Fruit fly (Drosophila melanogaster) whole organism, embryonic: Measurements from ENCODE around the gene CG13024.

ENCODE experiments used
- BEAF-32 ChIP-seq: fragments of 200-800 bp; sonication (Bioruptor generic); optimal IDR thresholded peaks from 3 replicates; lab custom pipeline; 2017; ENCODE audit warnings: missing biosample characterization, missing genetic modification characterization, mild to moderate bottlenecking, moderate library complexity, missing genetic modification reagents
- CG10274 ChIP-seq: fragments of 200-800 bp; sonication (Bioruptor generic); optimal IDR thresholded peaks from 3 replicates; lab custom pipeline; 2017; ENCODE audit warnings: missing biosample characterization, mild to moderate bottlenecking, missing genetic modification characterization
- CG10431 ChIP-seq: fragments of 200-800 bp; sonication (Bioruptor generic); optimal IDR thresholded peaks from 3 replicates; lab custom pipeline; 2018; ENCODE audit warnings: missing biosample characterization, mild to moderate bottlenecking, missing genetic modification characterization
- CG10565 ChIP-seq: fragments of 200-800 bp; sonication (Bioruptor generic); optimal IDR thresholded peaks from 3 replicates; lab custom pipeline; 2016; ENCODE audit warnings: missing biosample characterization, mild to moderate bottlenecking, missing genetic modification characterization
- CG11504 ChIP-seq: fragments of 200-800 bp; sonication (Bioruptor generic); optimal IDR thresholded peaks from 3 replicates; lab custom pipeline; 2019; ENCODE audit warnings: missing biosample characterization, mild to moderate bottlenecking, missing genetic modification characterization, moderate library complexity
- CG13287 ChIP-seq: fragments of 200-800 bp; sonication (Bioruptor generic); IDR thresholded peaks from 2 replicates; pipeline ENCODE4 v1.3.6; 2022; ENCODE audit warnings: missing biosample characterization, missing genetic modification characterization; ENCODE audit not compliant: partially characterized antibody
- CG13624 ChIP-seq: fragments of 200-800 bp; sonication (Bioruptor generic); optimal IDR thresholded peaks from 2 replicates; lab custom pipeline; 2016; ENCODE audit warnings: missing biosample characterization, missing genetic modification characterization
- CG13894 ChIP-seq: fragments of 200-800 bp; sonication (Bioruptor generic); optimal IDR thresholded peaks from 3 replicates; lab custom pipeline; 2018; ENCODE audit warnings: missing biosample characterization, mild to moderate bottlenecking, missing genetic modification characterization, moderate library complexity
- CG14710 ChIP-seq: fragments of 200-800 bp; sonication (Bioruptor generic); optimal IDR thresholded peaks from 3 replicates; lab custom pipeline; 2019; ENCODE audit warnings: missing biosample characterization, mild to moderate bottlenecking, missing genetic modification characterization, moderate library complexity
- CG15073 ChIP-seq: fragments of 200-800 bp; sonication (Bioruptor generic); optimal IDR thresholded peaks from 2 replicates; lab custom pipeline; 2016; ENCODE audit warnings: missing biosample characterization, missing genetic modification characterization
- CG15696 ChIP-seq: fragments of 200-800 bp; sonication (Bioruptor generic); optimal IDR thresholded peaks from 2 replicates; lab custom pipeline; 2019; ENCODE audit warnings: missing biosample characterization, mild to moderate bottlenecking, missing genetic modification characterization, moderate library complexity
- CG17361 ChIP-seq: fragments of 200-800 bp; sonication (Bioruptor generic); IDR thresholded peaks from 3 replicates; pipeline ENCODE4 v1.3.6; 2022; ENCODE audit warnings: missing biosample characterization, missing genetic modification characterization
- CG17612 ChIP-seq: fragments of 200-800 bp; sonication (Bioruptor generic); IDR thresholded peaks from 2 replicates; pipeline ENCODE4 v1.3.6; 2022; ENCODE audit warnings: missing biosample characterization, missing genetic modification characterization
- CG1792 ChIP-seq: fragments of 200-800 bp; sonication (Bioruptor generic); optimal IDR thresholded peaks from 2 replicates; lab custom pipeline; 2016; ENCODE audit warnings: missing biosample characterization, missing genetic modification characterization
- CG31224 ChIP-seq: fragments of 200-800 bp; sonication (Bioruptor generic); IDR thresholded peaks from 2 replicates; pipeline ENCODE4 v1.3.6; 2022; ENCODE audit warnings: missing biosample characterization, missing genetic modification characterization
- CG31388 ChIP-seq: fragments of 200-800 bp; sonication (Bioruptor generic); optimal IDR thresholded peaks from 2 replicates; lab custom pipeline; 2016; ENCODE audit warnings: missing biosample characterization, missing genetic modification characterization
- CG34224 ChIP-seq: fragments of 200-800 bp; sonication (Bioruptor generic); IDR thresholded peaks from 3 replicates; pipeline ENCODE4 v1.3.6; 2022; ENCODE audit warnings: missing biosample characterization, missing genetic modification characterization; ENCODE audit not compliant: partially characterized antibody
- CG34376 ChIP-seq: fragments of 200-800 bp; sonication (Bioruptor generic); optimal IDR thresholded peaks from 2 replicates; lab custom pipeline; 2018; ENCODE audit warnings: missing biosample characterization, mild to moderate bottlenecking, missing genetic modification characterization
- CG3726 ChIP-seq: fragments of 200-800 bp; sonication (Bioruptor generic); IDR thresholded peaks from 3 replicates; pipeline ENCODE4, ENCODE4 v1.3.6; 2022; ENCODE audit warnings: missing biosample characterization, missing genetic modification characterization
- CG4328 ChIP-seq: fragments of 200-800 bp; sonication (Bioruptor generic); optimal IDR thresholded peaks from 3 replicates; lab custom pipeline; 2017; ENCODE audit warnings: missing biosample characterization, missing genetic modification reagents, missing genetic modification characterization
- CG43689 ChIP-seq: fragments of 200-800 bp; sonication (Bioruptor generic); IDR thresholded peaks from 2 replicates; pipeline ENCODE4 v1.3.6; 2022; ENCODE audit warnings: missing biosample characterization, missing genetic modification characterization
- CG4707 ChIP-seq: fragments of 200-800 bp; sonication (Bioruptor generic); optimal IDR thresholded peaks from 2 replicates; lab custom pipeline; 2018; ENCODE audit warnings: missing biosample characterization, mild to moderate bottlenecking, missing genetic modification characterization, moderate library complexity
- CG6254 ChIP-seq: fragments of 200-800 bp; sonication (Bioruptor generic); optimal IDR thresholded peaks from 3 replicates; lab custom pipeline; 2017; ENCODE audit warnings: mild to moderate bottlenecking, missing biosample characterization, missing genetic modification reagents, missing genetic modification characterization
- CG6654 ChIP-seq: fragments of 200-800 bp; sonication (Bioruptor generic); optimal IDR thresholded peaks from 2 replicates; lab custom pipeline; 2017; ENCODE audit warnings: missing biosample characterization, mild to moderate bottlenecking, missing genetic modification characterization
- CG8089 ChIP-seq: fragments of 200-800 bp; sonication (Bioruptor generic); optimal IDR thresholded peaks from 3 replicates; lab custom pipeline; 2016; ENCODE audit warnings: missing biosample characterization, missing genetic modification characterization
- CG9797 ChIP-seq: fragments of 200-800 bp; sonication (Bioruptor generic); optimal IDR thresholded peaks from 3 replicates; lab custom pipeline; 2018; ENCODE audit warnings: missing biosample characterization, mild to moderate bottlenecking, missing genetic modification characterization
- Chrac-16 ChIP-seq: fragments of 200-800 bp; sonication (Bioruptor generic); optimal IDR thresholded peaks from 3 replicates; lab custom pipeline; 2016; ENCODE audit warnings: missing biosample characterization, missing genetic modification characterization
- D19A ChIP-seq: fragments of 200-800 bp; optimal IDR thresholded peaks from 3 replicates; lab custom pipeline; 2019; ENCODE audit warnings: missing biosample characterization, mild to moderate bottlenecking, missing genetic modification characterization, moderate library complexity
- Dip2 ChIP-seq: fragments of 200-800 bp; sonication (Bioruptor generic); IDR thresholded peaks from 2 replicates; pipeline ENCODE4 v1.3.6; 2022; ENCODE audit warnings: missing biosample characterization, missing genetic modification characterization
- Dref ChIP-seq: fragments of 200-800 bp; sonication (Bioruptor generic); IDR thresholded peaks from 2 replicates; pipeline ENCODE4 v1.3.6; 2022; ENCODE audit warnings: missing biosample characterization, missing genetic modification characterization
- E2f2 ChIP-seq: fragments of 200-800 bp; sonication (Bioruptor generic); IDR thresholded peaks from 2 replicates; pipeline ENCODE4 v1.3.6; 2022; ENCODE audit warnings: missing biosample characterization, missing genetic modification characterization
- Ets97D ChIP-seq: fragments of 200-800 bp; sonication (Bioruptor generic); optimal IDR thresholded peaks from 3 replicates; lab custom pipeline; 2016; ENCODE audit warnings: missing biosample characterization, missing genetic modification characterization
- MESR4 ChIP-seq: fragments of 200-800 bp; sonication (Bioruptor generic); optimal IDR thresholded peaks from 2 replicates; lab custom pipeline; 2018; ENCODE audit warnings: missing biosample characterization, mild to moderate bottlenecking, missing genetic modification characterization, moderate library complexity
- Nf-YA ChIP-seq: fragments of 200-800 bp; sonication (Bioruptor generic); IDR thresholded peaks from 2 replicates; pipeline ENCODE4 v1.3.6; 2022; ENCODE audit warnings: missing biosample characterization, missing genetic modification characterization
- Nf-YC ChIP-seq: fragments of 200-800 bp; optimal IDR thresholded peaks from 3 replicates; lab custom pipeline; 2019; ENCODE audit warnings: missing biosample characterization, mild to moderate bottlenecking, missing genetic modification characterization, moderate library complexity
- Sry-δ ChIP-seq: fragments of 200-800 bp; sonication (Bioruptor generic); optimal IDR thresholded peaks from 2 replicates; lab custom pipeline; 2016; ENCODE audit warnings: missing biosample characterization, missing genetic modification characterization
- Taf1 ChIP-seq: fragments of 200-800 bp; sonication (Bioruptor generic); IDR thresholded peaks from 2 replicates; pipeline ENCODE4 v1.3.6; 2022; ENCODE audit warnings: missing biosample characterization, missing genetic modification characterization
- ac ChIP-seq: fragments of 200-800 bp; sonication (Bioruptor generic); optimal IDR thresholded peaks from 3 replicates; lab custom pipeline; 2017; ENCODE audit warnings: missing biosample characterization, mild to moderate bottlenecking, missing genetic modification characterization
- bowl ChIP-seq: fragments of 200-800 bp; sonication (Bioruptor generic); IDR thresholded peaks from 2 replicates; pipeline ENCODE4 v1.3.6; 2022; ENCODE audit warnings: missing biosample characterization, missing genetic modification characterization
- corto ChIP-seq: fragments of 200-800 bp; sonication (Bioruptor generic); optimal IDR thresholded peaks from 2 replicates; lab custom pipeline; 2016; ENCODE audit warnings: missing biosample characterization, mild to moderate bottlenecking, missing genetic modification characterization, moderate library complexity
- crc ChIP-seq: fragments of 200-800 bp; sonication (Bioruptor generic); optimal IDR thresholded peaks from 2 replicates; lab custom pipeline; 2016; ENCODE audit warnings: missing biosample characterization, missing genetic modification characterization
- crol ChIP-seq: fragments of 200-800 bp; sonication (Bioruptor generic); IDR thresholded peaks from 2 replicates; pipeline ENCODE4 v1.3.6; 2022; ENCODE audit warnings: missing biosample characterization, missing genetic modification characterization
- cwo ChIP-seq: fragments of 200-800 bp; sonication (Bioruptor generic); optimal IDR thresholded peaks from 3 replicates; lab custom pipeline; 2017; ENCODE audit warnings: missing biosample characterization, missing genetic modification characterization, mild to moderate bottlenecking, moderate library complexity, missing genetic modification reagents
- gem ChIP-seq: fragments of 200-800 bp; sonication (Bioruptor generic); optimal IDR thresholded peaks from 2 replicates; lab custom pipeline; 2019; ENCODE audit warnings: missing biosample characterization, mild to moderate bottlenecking, missing genetic modification characterization, moderate library complexity
- kah ChIP-seq: fragments of 200-800 bp; sonication (Bioruptor generic); optimal IDR thresholded peaks from 2 replicates; lab custom pipeline; 2018; ENCODE audit warnings: missing biosample characterization, mild to moderate bottlenecking, missing genetic modification characterization
- klu ChIP-seq: fragments of 200-800 bp; sonication (Bioruptor generic); IDR thresholded peaks from 2 replicates; pipeline ENCODE4 v1.3.6; 2022; ENCODE audit warnings: missing biosample characterization, missing genetic modification characterization
- peb ChIP-seq: fragments of 200-800 bp; sonication (Bioruptor generic); IDR thresholded peaks from 2 replicates; pipeline ENCODE4 v1.3.6; 2022; ENCODE audit warnings: missing biosample characterization, missing genetic modification characterization
- sd ChIP-seq: fragments of 200-800 bp; sonication (Bioruptor generic); optimal IDR thresholded peaks from 3 replicates; lab custom pipeline; 2018; ENCODE audit warnings: missing biosample characterization, mild to moderate bottlenecking, missing genetic modification characterization, moderate library complexity
- slou ChIP-seq: fragments of 200-800 bp; sonication (Bioruptor generic); optimal IDR thresholded peaks from 3 replicates; lab custom pipeline; 2016; ENCODE audit warnings: missing biosample characterization, missing genetic modification characterization
- tup ChIP-seq: fragments of 200-800 bp; sonication (Bioruptor generic); optimal IDR thresholded peaks from 2 replicates; lab custom pipeline; 2016; ENCODE audit warnings: missing biosample characterization, mild to moderate bottlenecking, missing genetic modification characterization, moderate library complexity

Gene CG13024

DNA sequence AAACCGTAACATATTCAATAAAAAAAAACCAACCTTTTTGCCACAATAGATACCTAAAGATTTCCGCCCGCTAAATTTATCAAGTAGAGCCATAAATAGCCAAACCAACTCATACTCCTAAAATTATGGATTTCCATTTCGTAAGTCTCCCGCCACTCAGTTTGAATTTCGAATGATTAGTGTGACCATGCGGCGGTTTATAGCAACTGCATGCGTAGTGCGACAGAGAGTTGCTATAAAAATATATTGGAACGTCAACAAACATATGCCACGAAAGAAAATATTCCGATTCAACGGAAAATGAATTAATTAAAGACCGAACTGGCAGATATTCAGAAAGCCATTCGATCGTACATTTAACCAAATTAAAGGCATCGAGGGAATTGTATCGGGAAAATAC is 46.1 kb downstream of the CG13024 start, which contains the start of gene CG9706 (continued):
- TF ChIP-seq CG8089 (GFP tag; lab: Kevin White, UChicago) = no peak
- peak; percentile 35 for TF ChIP-seq Sry-δ
- no peak for TF ChIP-seq Nf-YA (GFP tag; lab: Robert Waterston, UW)
- TF ChIP-seq CG10274 (GFP tag; lab: Kevin White, UChicago) = no peak
- TF ChIP-seq klu (GFP tag; lab: Robert Waterston, UW) = no peak
- TF ChIP-seq Chrac-16 = no peak
- TF ChIP-seq CG15073 (GFP tag; lab: Kevin White, UChicago) = no peak
- TF ChIP-seq CG9797 = peak; percentile 71
- no peak for TF ChIP-seq CG34376 (GFP tag; lab: Kevin White, UChicago)
- no peak for TF ChIP-seq kah (GFP tag; lab: Kevin White, UChicago)
- peak; percentile 89 for TF ChIP-seq E2f2 (GFP tag; lab: Robert Waterston, UW)
- TF ChIP-seq bowl (GFP tag; lab: Robert Waterston, UW) = no peak
- no peak for TF ChIP-seq CG15696
- no peak for TF ChIP-seq ac (GFP tag; lab: Kevin White, UChicago)
- no peak for TF ChIP-seq CG10431 (GFP tag; lab: Kevin White, UChicago)
- peak; percentile 34 for TF ChIP-seq CG13287 (GFP tag; lab: Robert Waterston, UW)
- TF ChIP-seq CG11504 (tag; lab: Kevin White, UChicago) = no peak
- no peak for TF ChIP-seq CG31388 (GFP tag; lab: Kevin White, UChicago)
- TF ChIP-seq peb (GFP tag; lab: Robert Waterston, UW) = no peak
- TF ChIP-seq CG17361 (GFP tag; lab: Robert Waterston, UW) = no peak
- TF ChIP-seq crol (GFP tag; lab: Robert Waterston, UW) = no peak
- peak; percentile 0 for TF ChIP-seq Ets97D (GFP tag; lab: Kevin White, UChicago)
- peak; percentile 43 for TF ChIP-seq MESR4 (GFP tag; lab: Kevin White, UChicago)
- TF ChIP-seq CG6654 (GFP tag; lab: Kevin White, UChicago) = no peak
- TF ChIP-seq BEAF-32 = peak; percentile 47
- TF ChIP-seq CG1792 = no peak
- no peak for TF ChIP-seq CG6254 (GFP tag; lab: Kevin White, UChicago)
- TF ChIP-seq Dref (GFP tag; lab: Robert Waterston, UW) = 0 out of 2 replicates have a peak, but pooled peaks have one; percentile 32
- TF ChIP-seq CG31224 (GFP tag; lab: Robert Waterston, UW) = no peak
- TF ChIP-seq Nf-YC (tag; lab: Kevin White, UChicago) = no peak
- no peak for TF ChIP-seq CG3726 (GFP tag; lab: Robert Waterston, UW)
- TF ChIP-seq CG14710 (tag; lab: Kevin White, UChicago) = no peak
- no peak for TF ChIP-seq CG10565 (GFP tag; lab: Kevin White, UChicago)

DNA sequence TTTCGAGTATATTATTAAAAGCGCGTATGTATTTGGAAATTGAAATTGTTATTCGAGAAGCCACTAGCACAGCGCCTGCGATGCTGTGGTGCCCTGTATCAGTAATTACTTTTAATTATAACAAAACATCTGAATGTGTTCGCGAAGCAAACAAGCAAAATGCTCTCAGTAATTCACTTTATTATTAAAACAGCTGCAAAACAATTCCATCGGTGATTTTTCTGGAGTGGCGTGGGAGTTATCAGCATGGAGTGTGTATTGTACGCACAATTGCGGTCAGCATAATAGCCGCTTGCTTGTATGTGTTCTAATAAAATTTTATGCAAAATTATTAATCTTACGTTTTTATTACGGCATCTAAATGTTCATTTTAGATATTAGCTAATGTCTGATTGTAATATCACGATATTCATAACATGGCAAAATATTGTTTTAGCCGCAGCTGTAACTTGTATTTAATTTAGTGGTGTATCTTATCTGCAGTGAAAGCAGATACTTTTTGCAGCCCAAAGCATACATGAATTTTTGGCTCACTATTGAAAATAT is 46.6 kb downstream of the CG13024 start:
- TF ChIP-seq gem (tag; lab: Kevin White, UChicago) (peak; percentile 87), CG4707 (GFP tag; lab: Kevin White, UChicago) (peak; percentile 49), CG13624 (GFP tag; lab: Kevin White, UChicago) (peak; percentile 20), corto (GFP tag; lab: Kevin White, UChicago) (peak; percentile 34), slou (GFP tag; lab: Kevin White, UChicago) (peak; percentile 42), sd (tag; lab: Kevin White, UChicago) (no peak), Nf-YA (GFP tag; lab: Robert Waterston, UW) (peak; percentile 85), tup (GFP tag; lab: Kevin White, UChicago) (peak; percentile 40), CG13894 (tag; lab: Kevin White, UChicago) (no peak), CG17612 (GFP tag; lab: Robert Waterston, UW) (peak; percentile 39; the same call in 1 of the 2 replicates), Dip2 (GFP tag; lab: Robert Waterston, UW) (no peak), crc (GFP tag; lab: Kevin White, UChicago) (peak; percentile 58), D19A (tag; lab: Kevin White, UChicago) (no peak), cwo (GFP tag; lab: Kevin White, UChicago) (no peak), CG34224 (GFP tag; lab: Robert Waterston, UW) (no peak), Taf1 (peak; percentile 38; the same call in 1 of the 2 replicates), CG4328 (GFP tag; lab: Kevin White, UChicago) (no peak), CG31224 (GFP tag; lab: Robert Waterston, UW) (peak; percentile 5; the same call in 1 of the 2 replicates), BEAF-32 (no peak), CG43689 (no peak)
